Worm (Caenorhabditis elegans): ENCODE results near the gene ptp-5.2.

DNA sequence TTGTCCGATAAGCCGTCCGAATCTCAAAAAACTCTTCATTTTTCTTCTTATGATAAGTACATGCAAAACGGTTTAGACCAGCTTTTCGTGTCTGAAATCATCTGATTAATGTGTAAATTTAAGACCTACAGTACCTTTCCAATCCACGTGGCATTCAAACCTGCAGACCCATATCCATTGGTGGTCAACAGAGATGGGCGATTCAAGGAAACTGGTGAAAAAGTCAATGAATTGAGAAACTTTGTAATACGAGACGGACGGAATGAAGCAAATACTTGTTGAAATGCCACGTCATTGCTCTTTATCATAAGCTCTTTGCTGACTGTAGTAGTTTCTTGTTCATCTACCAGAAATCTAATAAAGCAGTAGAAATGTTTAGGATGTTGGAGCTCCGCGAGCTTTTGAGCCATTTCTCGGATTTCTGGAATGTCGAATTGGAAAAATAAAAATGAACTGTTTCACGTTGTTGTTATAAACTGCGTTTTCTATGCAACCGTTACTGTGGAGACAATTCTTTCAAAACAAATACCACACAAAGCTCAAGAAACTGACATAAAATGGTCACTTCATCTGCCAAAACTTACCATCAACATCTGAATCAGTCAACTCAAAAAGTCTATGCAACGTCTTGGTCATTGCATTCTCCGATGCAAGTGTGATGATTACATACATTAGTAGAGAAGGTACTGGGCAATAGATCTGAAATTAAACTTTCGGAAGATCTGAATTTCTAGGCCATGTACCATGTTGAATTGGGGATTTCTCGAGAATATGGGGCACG is 3.4 kb upstream of the ptp-5.2 start:
- TF ChIP-seq unc-55 (GFP tag; optimal IDR thresholded peaks at IDR 0.05) = no peak
- TF ChIP-seq ref-2 (tag; optimal IDR thresholded peaks at IDR 0.05) = no peak
